Worm (Caenorhabditis elegans) whole organism, L1 larva: ENCODE data around the gene sru-19.

Experiments used
- ama-1 ChIP-seq: fragments of 150-350 bp; optimal IDR thresholded peaks from 2 replicates; lab custom pipeline; 2014
- elt-3 ChIP-seq, 6 experiments: fragments of 150-350 bp in 1 of 6; sonication (generic microtip); optimal IDR thresholded peaks; 2 replicates each; lab custom pipeline; 2017 to 2018; ENCODE audit warnings: missing biosample characterization in 6 of 6, missing genetic modification characterization in 6 of 6, inconsistent platforms in 1 of 6
- mdl-1 ChIP-seq, 2 experiments: fragments of 150-350 bp; optimal IDR thresholded peaks; 2 replicates each; lab custom pipeline; 2014 to 2017; ENCODE audit warnings: missing biosample characterization in 2 of 2, missing genetic modification characterization in 2 of 2, inconsistent platforms in 1 of 2
- nhr-237 ChIP-seq: fragments of 150-350 bp; optimal IDR thresholded peaks from 2 replicates; lab custom pipeline; 2014; ENCODE audit warnings: missing biosample characterization, missing genetic modification characterization

- TF ChIP-seq mdl-1 (tag; optimal IDR thresholded peaks at IDR 0.05; lab: Kevin White, UChicago) (no peak), ama-1 (lab: Kevin White, UChicago) (no peak), nhr-237 (tag; lab: Kevin White, UChicago) (no peak), elt-3 (tag; optimal IDR thresholded peaks at IDR 0.05; lab: Kevin White, UChicago) (no peak)
Measured at ce11 chrIV:12549014-12549413, 50.7 kb downstream of the sru-19 start.
